Fruit fly (Drosophila melanogaster): Measurements from ENCODE around the gene betaggt-I.

betaggt-I gene

dm6 chr2L:4976988-4977551, 31.7 kb downstream of the betaggt-I start, which contains the start of the genes Gmd and CG3792 (continued):
- peak; percentile 93 for TF ChIP-seq CG7786 (GFP tag; optimal IDR thresholded peaks at IDR 0.05)
- peak; percentile 85 for TF ChIP-seq D19B (GFP tag; optimal IDR thresholded peaks at IDR 0.05)
- TF ChIP-seq lola (GFP tag; optimal IDR thresholded peaks at IDR 0.05): peak in 1 of 3 experiments; percentile 97
- TF ChIP-seq fu2 (GFP tag; optimal IDR thresholded peaks at IDR 0.05): peak; percentile 88
- no peak for TF ChIP-seq tio (GFP tag; optimal IDR thresholded peaks at IDR 0.05)
- TF ChIP-seq CG12071 (GFP tag; optimal IDR thresholded peaks at IDR 0.05): no peak
- TF ChIP-seq cwo (GFP tag; optimal IDR thresholded peaks at IDR 0.05): peak; percentile 93
- TF ChIP-seq sr (GFP tag; IDR thresholded peaks at IDR 0.05): peak; percentile 61; the same call in 1 of the 3 replicates
- peak; percentile 81 for TF ChIP-seq NK7.1 (GFP tag; optimal IDR thresholded peaks at IDR 0.05)
- no peak for TF ChIP-seq CG8281 (tag; optimal IDR thresholded peaks at IDR 0.05)
- peak; percentile 81 for TF ChIP-seq Optix (GFP tag; IDR thresholded peaks at IDR 0.05)
- peak; percentile 97 for TF ChIP-seq CG30403 (GFP tag; optimal IDR thresholded peaks at IDR 0.05)
- peak; percentile 95 for TF ChIP-seq Hr3 (GFP tag; optimal IDR thresholded peaks at IDR 0.05)
- peak; percentile 82 for TF ChIP-seq CG33557 (GFP tag; optimal IDR thresholded peaks at IDR 0.05)
- peak; percentile 90 for TF ChIP-seq Elba2 (GFP tag; optimal IDR thresholded peaks at IDR 0.05)
- peak; percentile 77 for TF ChIP-seq Dref (GFP tag; IDR thresholded peaks at IDR 0.05)
- peak; percentile 91 for TF ChIP-seq gsb (GFP tag; IDR thresholded peaks at IDR 0.05)
- TF ChIP-seq schlank (tag; optimal IDR thresholded peaks at IDR 0.05): peak; percentile 82
- TF ChIP-seq CG4404 (GFP tag; IDR thresholded peaks at IDR 0.05): peak; percentile 96
- peak; percentile 93 for TF ChIP-seq CG5245 (GFP tag; optimal IDR thresholded peaks at IDR 0.05)
- peak; percentile 80 for TF ChIP-seq sna (GFP tag; IDR thresholded peaks at IDR 0.05; ENCODE audit: partially characterized antibody)
- TF ChIP-seq CG13296 (GFP tag; optimal IDR thresholded peaks at IDR 0.05): peak; percentile 95
- peak; percentile 85 for TF ChIP-seq dan (GFP tag; IDR thresholded peaks at IDR 0.05)
- TF ChIP-seq slp2 (GFP tag; optimal IDR thresholded peaks at IDR 0.05): peak; percentile 94
- TF ChIP-seq chinmo (GFP tag; IDR thresholded peaks at IDR 0.05; ENCODE audit: partially characterized antibody): no peak
- TF ChIP-seq gcm2 (GFP tag; optimal IDR thresholded peaks at IDR 0.05): peak; percentile 90
- TF ChIP-seq Nf-YC (tag; optimal IDR thresholded peaks at IDR 0.05): peak; percentile 90
- TF ChIP-seq ro (GFP tag; IDR thresholded peaks at IDR 0.05): peak; percentile 91
- peak; percentile 93 for TF ChIP-seq CG34376 (GFP tag; optimal IDR thresholded peaks at IDR 0.05)
- no peak for TF ChIP-seq cg (GFP tag; optimal IDR thresholded peaks at IDR 0.05)
- peak; percentile 88 for TF ChIP-seq CG15514 (GFP tag; optimal IDR thresholded peaks at IDR 0.05)
- peak; percentile 96 for TF ChIP-seq Atf-2 (GFP tag; optimal IDR thresholded peaks at IDR 0.05)
- TF ChIP-seq zf30C (GFP tag; optimal IDR thresholded peaks at IDR 0.05): peak; percentile 2
- peak; percentile 89 for TF ChIP-seq CG34224 (GFP tag; IDR thresholded peaks at IDR 0.05; ENCODE audit: partially characterized antibody)
- peak; percentile 97 for TF ChIP-seq mam (GFP tag; optimal IDR thresholded peaks at IDR 0.05)
- TF ChIP-seq Nf-YA (GFP tag; IDR thresholded peaks at IDR 0.05): peak; percentile 86
- TF ChIP-seq pfk (GFP tag; optimal IDR thresholded peaks at IDR 0.05): peak; percentile 56
- peak; percentile 93 for TF ChIP-seq sug (tag; optimal IDR thresholded peaks at IDR 0.05)
- no peak for TF ChIP-seq scrt (GFP tag; optimal IDR thresholded peaks at IDR 0.05)
- peak; percentile 92 for TF ChIP-seq CG11560 (tag; IDR thresholded peaks at IDR 0.05)
- peak; percentile 94 for TF ChIP-seq HHEX (GFP tag; optimal IDR thresholded peaks at IDR 0.05)
- TF ChIP-seq ERR (GFP tag; optimal IDR thresholded peaks at IDR 0.05): peak; percentile 90
- peak; percentile 92 for TF ChIP-seq CG15601 (tag; optimal IDR thresholded peaks at IDR 0.05)
- peak; percentile 92 for TF ChIP-seq Rx (GFP tag; IDR thresholded peaks at IDR 0.05)
- TF ChIP-seq E2f1 (GFP tag; IDR thresholded peaks at IDR 0.05): peak; percentile 96
- peak; percentile 82 for TF ChIP-seq unc-4 (GFP tag; IDR thresholded peaks at IDR 0.05; ENCODE audit: partially characterized antibody)
- peak; percentile 95 for TF ChIP-seq Ssrp (tag; optimal IDR thresholded peaks at IDR 0.05)
- TF ChIP-seq Dek (tag; optimal IDR thresholded peaks at IDR 0.05): peak; percentile 91
- TF ChIP-seq corto (GFP tag; optimal IDR thresholded peaks at IDR 0.05): no peak

All from whole organism, embryonic.